Worm (Caenorhabditis elegans): ENCODE measurements around the gene F21C10.5.
A peak's percentile ranks its signal among the peaks of the same experiment; 100 is the strongest.

F21C10.5 gene

DNA sequence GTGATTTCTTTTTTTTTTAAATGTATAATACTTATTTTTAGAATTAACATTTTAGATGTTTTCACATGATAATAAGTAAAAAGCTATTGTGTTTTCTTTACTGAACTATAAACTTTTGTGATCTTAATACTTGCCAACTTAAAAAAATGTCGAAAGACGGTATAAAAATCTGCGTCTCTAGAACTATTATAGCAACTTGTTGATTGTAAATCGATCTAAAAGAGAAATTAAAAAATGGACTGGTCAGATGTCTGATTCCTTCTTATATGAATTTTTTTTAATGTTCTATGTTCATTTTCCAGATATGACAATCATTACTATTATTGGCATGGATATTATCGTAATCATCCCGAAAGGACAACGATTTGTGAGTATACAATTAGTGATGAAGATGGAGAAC is 2.3 kb downstream of the F21C10.5 start, which contains the start of gene F21C10.3:
Gene F21C10.3, plus strand, starts transcription at position 301 of the 400 bp plus-strand sequence.
- TF ChIP-seq ceh-82 (tag; optimal IDR thresholded peaks at IDR 0.05) (no peak), elt-3 (tag; optimal IDR thresholded peaks at IDR 0.05) (no peak), lin-13 (GFP tag; optimal IDR thresholded peaks at IDR 0.05) (no peak), nhr-10 (tag; optimal IDR thresholded peaks at IDR 0.05) (no peak), mdl-1 (tag; optimal IDR thresholded peaks at IDR 0.05) (no peak), skn-1 (tag; optimal IDR thresholded peaks at IDR 0.05) (no peak), nhr-11 (tag; optimal IDR thresholded peaks at IDR 0.05) (no peak), nhr-25 (tag; optimal IDR thresholded peaks at IDR 0.05) (no peak), mab-5 (tag; optimal IDR thresholded peaks at IDR 0.05) (no peak), nhr-21 (tag; optimal IDR thresholded peaks at IDR 0.05) (no peak), nhr-12 (tag; optimal IDR thresholded peaks at IDR 0.05) (no peak), fos-1 (tag; optimal IDR thresholded peaks at IDR 0.05) (no peak), unc-39 (tag; optimal IDR thresholded peaks at IDR 0.05) (no peak), sem-4 (tag; optimal IDR thresholded peaks at IDR 0.05) (no peak), C34F6.9 (tag; optimal IDR thresholded peaks at IDR 0.05) (no peak), nhr-129 (tag; optimal IDR thresholded peaks at IDR 0.05) (no peak), ama-1 (optimal IDR thresholded peaks at IDR 0.05) (no peak), F13H6.1 (tag; optimal IDR thresholded peaks at IDR 0.05) (no peak), ztf-11 (tag; optimal IDR thresholded peaks at IDR 0.05) (no peak)

ce11 chrV:9128562-9128961 is 3.1 kb downstream of the F21C10.5 start:
- TF ChIP-seq sem-4 (tag; optimal IDR thresholded peaks at IDR 0.05) (no peak), sma-9 (GFP tag; optimal IDR thresholded peaks at IDR 0.05) (peak; percentile 73), sma-9 (tag; optimal IDR thresholded peaks at IDR 0.05) (no peak), lin-11 (tag; optimal IDR thresholded peaks at IDR 0.05) (peak; percentile 40), crh-2 (tag; optimal IDR thresholded peaks at IDR 0.05) (peak; percentile 66), elt-1 (tag; optimal IDR thresholded peaks at IDR 0.05) (no peak), nhr-23 (tag; optimal IDR thresholded peaks at IDR 0.05) (no peak), unc-55 (GFP tag; optimal IDR thresholded peaks at IDR 0.05) (peak; percentile 75), sma-3 (GFP tag; optimal IDR thresholded peaks at IDR 0.05) (no peak), C34F6.9 (tag; optimal IDR thresholded peaks at IDR 0.05) (peak; percentile 87), nhr-129 (tag; optimal IDR thresholded peaks at IDR 0.05) (peak; percentile 62), lsy-2 (tag; optimal IDR thresholded peaks at IDR 0.05) (peak in 1 of 2 experiments; percentile 76), fos-1 (tag; optimal IDR thresholded peaks at IDR 0.05) (no peak), R02D3.7 (tag; optimal IDR thresholded peaks at IDR 0.05) (no peak), peb-1 (tag; optimal IDR thresholded peaks at IDR 0.05) (no peak), zag-1 (tag; optimal IDR thresholded peaks at IDR 0.05) (peak; percentile 56), nhr-6 (tag; optimal IDR thresholded peaks at IDR 0.05) (peak; percentile 34), ama-1 (optimal IDR thresholded peaks at IDR 0.05) (no peak), nhr-21 (tag; optimal IDR thresholded peaks at IDR 0.05) (peak; percentile 75), mdl-1 (tag; optimal IDR thresholded peaks at IDR 0.05) (peak; percentile 88 to 89), lin-13 (GFP tag; optimal IDR thresholded peaks at IDR 0.05) (peak; percentile 45)

DNA sequence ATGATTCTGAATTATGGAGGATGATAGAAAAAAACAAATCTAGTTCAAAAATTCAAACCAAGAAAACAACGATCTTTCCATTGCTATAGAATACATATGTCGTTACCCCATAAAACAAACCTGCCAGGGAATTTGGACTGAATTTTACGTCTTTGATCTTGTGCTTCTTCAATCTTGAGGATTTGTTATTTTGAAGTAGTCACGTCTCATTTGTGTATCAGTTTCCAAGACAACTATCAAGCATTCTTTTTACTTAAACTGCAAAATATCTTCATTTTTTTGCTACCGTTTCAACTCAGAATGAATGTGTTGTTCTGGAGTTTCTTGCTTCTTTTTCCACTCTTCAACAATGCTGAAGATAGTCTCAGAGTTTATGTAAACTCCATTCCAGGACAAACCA is 5.3 kb downstream of the F21C10.5 start, which contains the start of gene F21C10.19:
Gene F21C10.19, plus strand, starts transcription at position 301 of the 400 bp plus-strand sequence.
- TF ChIP-seq lin-13 (GFP tag; optimal IDR thresholded peaks at IDR 0.05) (no peak), elt-3 (tag; optimal IDR thresholded peaks at IDR 0.05) (no peak), ceh-16 (tag; optimal IDR thresholded peaks at IDR 0.05) (no peak), nhr-77 (tag; optimal IDR thresholded peaks at IDR 0.05) (no peak), nhr-6 (tag; optimal IDR thresholded peaks at IDR 0.05) (no peak), sma-9 (GFP tag; optimal IDR thresholded peaks at IDR 0.05) (no peak), sma-9 (tag; optimal IDR thresholded peaks at IDR 0.05) (no peak), peb-1 (tag; optimal IDR thresholded peaks at IDR 0.05) (no peak), elt-1 (tag; optimal IDR thresholded peaks at IDR 0.05) (no peak), dmd-4 (tag; optimal IDR thresholded peaks at IDR 0.05) (no peak), nhr-21 (tag; optimal IDR thresholded peaks at IDR 0.05) (no peak), lin-11 (tag; optimal IDR thresholded peaks at IDR 0.05) (no peak), nhr-23 (tag; optimal IDR thresholded peaks at IDR 0.05) (no peak), ztf-11 (tag; optimal IDR thresholded peaks at IDR 0.05) (no peak)

- TF ChIP-seq nhr-6 (tag; optimal IDR thresholded peaks at IDR 0.05) (no peak), dmd-4 (tag; optimal IDR thresholded peaks at IDR 0.05) (no peak), unc-55 (GFP tag; optimal IDR thresholded peaks at IDR 0.05) (no peak), nhr-129 (tag; optimal IDR thresholded peaks at IDR 0.05) (no peak), alr-1 (tag; optimal IDR thresholded peaks at IDR 0.05) (no peak), nhr-237 (tag; optimal IDR thresholded peaks at IDR 0.05) (no peak), lin-13 (GFP tag; optimal IDR thresholded peaks at IDR 0.05) (no peak), crh-2 (tag; optimal IDR thresholded peaks at IDR 0.05) (no peak), ztf-1 (GFP tag; conservative IDR thresholded peaks at IDR 0.05) (no peak), zag-1 (tag; optimal IDR thresholded peaks at IDR 0.05) (no peak)
Observed at ce11 chrV:9132043-9132442, 6.6 kb downstream of the F21C10.5 start, which contains the start of gene F21C10.1. Gene F21C10.1, plus strand, starts transcription at chrV:9132343.
